Fruit fly (Drosophila melanogaster) whole organism: ENCODE data around the gene CG2006.

Experiments
- CG8478 ChIP-seq: fragments of >200 bp; optimal IDR thresholded peaks from 2 replicates; lab custom pipeline; 2018; ENCODE audit warnings: inconsistent platforms
- Dll ChIP-seq: fragments of >200 bp; optimal IDR thresholded peaks from 2 replicates; lab custom pipeline; 2017
- EcR ChIP-seq, 2 experiments: fragments of >200 bp; optimal IDR thresholded peaks; 2 replicates each; lab custom pipeline; 2017; ENCODE audit warnings: missing biosample characterization in 2 of 2, missing genetic modification characterization in 2 of 2, missing genetic modification reagents in 2 of 2
- pan ChIP-seq: fragments of >200 bp; optimal IDR thresholded peaks from 2 replicates; lab custom pipeline; 2017
- psq ChIP-seq: fragments of >200 bp; optimal IDR thresholded peaks from 2 replicates; lab custom pipeline; 2017
- usp ChIP-seq: fragments of >200 bp; optimal IDR thresholded peaks from 2 replicates; lab custom pipeline; 2017; ENCODE audit warnings: missing biosample characterization, missing genetic modification characterization, mixed read lengths

The CG2006 gene

dm6 chr3R:29493242-29493944, 4.1 kb downstream of the CG2006 start, which contains the start of the genes CG2310 and Diedel:
Gene CG2310 (minus strand): TSS chr3R:29493518.
Gene Diedel (plus strand): TSS chr3R:29493852.
- TF ChIP-seq CG8478 (no peak), usp (GFP tag; lab: Kevin White, UChicago) (no peak), pan (lab: Kevin White, UChicago) (no peak), psq (lab: Kevin White, UChicago) (no peak), EcR (GFP tag; optimal IDR thresholded peaks at IDR 0.05; lab: Kevin White, UChicago) (no peak), Dll (no peak)

DNA sequence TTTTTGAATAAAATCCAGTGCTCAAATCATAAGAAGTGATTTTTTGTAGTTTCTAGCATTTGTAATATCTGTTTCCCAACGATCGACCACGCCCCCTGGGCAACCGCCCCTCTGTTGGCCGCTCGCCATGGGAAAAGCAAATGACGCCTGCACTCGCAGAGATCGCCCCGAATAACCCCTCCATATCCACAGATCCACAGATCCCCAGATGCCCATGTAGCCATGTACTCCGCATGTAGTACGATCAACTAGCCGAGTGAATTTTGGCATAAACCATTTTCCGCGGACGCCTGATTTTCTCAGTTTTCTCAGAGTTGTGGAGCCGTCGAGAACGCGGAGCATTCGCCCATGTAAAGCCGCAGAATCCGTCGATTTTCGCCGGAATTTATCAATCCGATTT, 5.2 kb downstream of the CG2006 start, which contains the start of gene FipoQ:
Gene FipoQ (plus strand): TSS at position 301 of the 400 bp plus-strand sequence.
- no peak for TF ChIP-seq Dll
- no peak for TF ChIP-seq usp (GFP tag; lab: Kevin White, UChicago)
- TF ChIP-seq EcR (GFP tag; optimal IDR thresholded peaks at IDR 0.05; lab: Kevin White, UChicago), result no peak
- TF ChIP-seq pan (lab: Kevin White, UChicago), result no peak
- no peak for TF ChIP-seq psq (lab: Kevin White, UChicago)
- no peak for TF ChIP-seq CG8478

DNA sequence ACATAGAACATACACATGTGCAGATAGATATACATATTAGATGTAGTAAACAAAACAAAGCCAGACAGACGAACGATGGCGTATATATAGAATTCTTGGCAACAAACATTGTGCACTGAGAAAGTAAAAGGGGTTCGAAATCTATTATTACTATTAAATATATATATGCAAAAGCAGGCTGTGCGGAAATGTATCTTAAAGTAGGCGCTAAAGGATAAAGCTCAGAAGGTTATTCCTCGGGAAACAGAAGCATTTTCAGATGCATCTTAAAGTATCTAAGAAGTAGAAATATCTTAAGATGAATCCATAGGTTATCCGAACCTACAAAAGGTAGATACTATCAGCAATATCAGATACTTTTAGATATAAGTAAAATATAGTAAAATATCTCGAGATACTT, 6.5 kb downstream of the CG2006 start:
- TF ChIP-seq EcR (GFP tag; optimal IDR thresholded peaks at IDR 0.05; lab: Kevin White, UChicago) (no peak), pan (lab: Kevin White, UChicago) (no peak), CG8478 (no peak), Dll (no peak), psq (lab: Kevin White, UChicago) (no peak), usp (GFP tag; lab: Kevin White, UChicago) (no peak)

DNA sequence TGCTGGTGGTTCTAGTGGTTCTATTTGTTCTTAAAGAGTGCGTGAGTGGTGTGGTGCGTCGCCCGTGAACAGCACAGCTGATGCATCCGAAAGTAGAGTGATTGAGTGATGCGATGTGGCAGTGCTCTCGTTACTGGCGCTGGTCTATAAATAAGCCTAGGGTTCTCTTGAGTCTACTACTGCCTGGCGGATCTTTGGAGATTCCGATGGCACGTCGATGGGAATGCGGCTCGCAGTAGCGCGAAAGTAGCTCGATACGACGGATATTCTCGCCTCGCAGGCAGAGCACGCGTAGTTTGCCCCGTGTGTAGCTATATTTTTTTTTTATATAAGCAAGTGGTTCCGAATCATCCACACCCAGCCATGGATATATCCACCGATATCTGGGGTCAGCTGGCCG, 7.0 kb downstream of the CG2006 start:
- no peak for TF ChIP-seq psq (lab: Kevin White, UChicago)
- no peak for TF ChIP-seq pan (lab: Kevin White, UChicago)
- no peak for TF ChIP-seq CG8478

DNA sequence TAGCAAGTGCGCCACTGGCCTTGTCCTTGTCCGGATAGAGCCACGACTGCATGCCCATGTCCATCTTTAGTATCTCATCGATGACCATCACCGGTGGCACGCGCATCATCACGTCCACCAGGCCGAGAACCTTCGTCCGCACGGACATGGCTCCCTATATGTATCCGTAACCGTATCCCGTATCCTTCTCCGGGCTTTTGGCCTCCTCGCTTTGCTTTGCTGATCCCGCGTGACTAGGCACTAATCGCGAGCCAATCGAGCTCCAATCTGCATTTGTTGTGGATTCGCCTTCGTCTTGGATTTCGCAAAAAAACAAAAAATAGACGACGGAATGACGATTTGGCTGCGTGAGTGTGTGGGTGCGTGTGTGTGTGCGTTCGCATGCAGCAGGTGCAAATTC, 13.7 kb downstream of the CG2006 start:
- TF ChIP-seq usp (GFP tag; lab: Kevin White, UChicago), result no peak
- no peak for TF ChIP-seq Dll
- TF ChIP-seq EcR (GFP tag; optimal IDR thresholded peaks at IDR 0.05; lab: Kevin White, UChicago), result no peak
- TF ChIP-seq psq (lab: Kevin White, UChicago), result no peak
- TF ChIP-seq pan (lab: Kevin White, UChicago), result no peak
- TF ChIP-seq CG8478, result no peak

dm6 chr3R:29503406-29504116, 14.3 kb downstream of the CG2006 start, which contains the start of gene Trc8:
Gene Trc8 (minus strand): TSS chr3R:29503797.
- no peak for TF ChIP-seq psq (lab: Kevin White, UChicago)
- no peak for TF ChIP-seq CG8478
- TF ChIP-seq usp (GFP tag; lab: Kevin White, UChicago), result no peak
- TF ChIP-seq pan (lab: Kevin White, UChicago), result no peak
- no peak for TF ChIP-seq Dll
- no peak for TF ChIP-seq EcR (GFP tag; optimal IDR thresholded peaks at IDR 0.05; lab: Kevin White, UChicago)

dm6 chr3R:29506581-29506980, 17.3 kb downstream of the CG2006 start:
- no peak for TF ChIP-seq usp (GFP tag; lab: Kevin White, UChicago)
- TF ChIP-seq Dll, result peak; percentile 35
- TF ChIP-seq psq (lab: Kevin White, UChicago), result no peak
- TF ChIP-seq EcR (GFP tag; optimal IDR thresholded peaks at IDR 0.05; lab: Kevin White, UChicago), result no peak

dm6 chr3R:29508551-29509266, 19.4 kb downstream of the CG2006 start:
- no peak for TF ChIP-seq CG8478
- no peak for TF ChIP-seq EcR (GFP tag; optimal IDR thresholded peaks at IDR 0.05; lab: Kevin White, UChicago)

DNA sequence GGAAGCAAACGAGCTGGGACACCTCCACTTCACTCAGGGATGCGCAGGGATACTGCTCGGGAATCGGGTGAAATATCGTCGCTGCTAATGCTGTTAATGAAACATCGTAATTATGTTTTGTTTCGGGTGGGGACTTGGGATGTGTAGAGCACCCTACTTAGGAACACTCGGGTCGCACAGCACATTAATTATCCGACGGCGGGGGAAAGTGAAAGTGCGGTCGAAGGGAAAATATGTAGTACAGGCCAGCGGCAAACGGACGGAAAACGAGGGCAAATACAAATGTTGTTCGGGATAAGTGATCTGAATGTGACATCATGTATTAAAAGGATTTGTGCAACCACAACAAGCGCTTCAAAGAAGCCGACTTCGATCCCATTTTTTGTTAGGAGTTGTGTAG, 22.2 kb downstream of the CG2006 start:
- TF ChIP-seq EcR (GFP tag; optimal IDR thresholded peaks at IDR 0.05; lab: Kevin White, UChicago), result no peak
- no peak for TF ChIP-seq usp (GFP tag; lab: Kevin White, UChicago)
- no peak for TF ChIP-seq psq (lab: Kevin White, UChicago)
- TF ChIP-seq CG8478, result no peak
- no peak for TF ChIP-seq Dll
- TF ChIP-seq pan (lab: Kevin White, UChicago), result no peak

DNA sequence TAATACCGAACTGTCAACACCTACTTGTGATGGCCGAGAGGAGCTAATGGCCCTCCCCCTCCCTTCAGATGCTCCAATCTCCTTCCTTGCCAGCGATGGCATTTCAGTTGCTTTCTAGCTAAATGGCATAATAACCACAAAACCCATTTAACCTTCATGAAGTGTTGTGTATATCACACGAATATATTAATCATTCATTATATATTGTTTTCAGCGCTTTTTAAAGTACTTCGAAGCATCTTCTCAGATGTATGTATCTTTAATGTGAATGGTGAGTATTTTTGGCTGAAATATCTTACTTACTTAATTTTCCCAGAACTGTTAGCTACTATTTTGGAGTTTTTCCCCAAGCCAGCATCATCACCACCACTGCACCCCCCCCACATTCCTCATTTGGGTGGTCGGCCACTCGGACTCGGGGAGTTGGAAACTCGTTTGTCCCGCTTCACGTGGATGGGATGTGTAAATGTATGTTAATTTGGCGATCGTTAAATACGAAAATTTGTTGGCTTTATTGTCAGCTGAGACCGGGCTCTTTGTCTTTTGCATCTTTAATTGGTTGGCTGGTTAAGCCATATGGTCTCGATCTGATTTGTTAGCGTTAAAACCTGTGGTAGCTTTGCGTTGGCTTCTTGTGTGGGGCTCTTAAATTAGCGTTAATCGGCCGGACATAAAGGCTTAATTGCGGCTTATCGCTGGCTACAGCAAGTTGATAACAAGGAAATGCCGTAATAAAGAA, 23.2 kb downstream of the CG2006 start:
- TF ChIP-seq psq (lab: Kevin White, UChicago), result no peak

dm6 chr3R:29515417-29515816, 26.1 kb downstream of the CG2006 start, which contains the start of gene ND-20L:
Gene ND-20L (plus strand): TSS chr3R:29515717.
- TF ChIP-seq usp (GFP tag; lab: Kevin White, UChicago), result no peak
- no peak for TF ChIP-seq Dll
- TF ChIP-seq pan (lab: Kevin White, UChicago), result no peak
- no peak for TF ChIP-seq CG8478
- TF ChIP-seq EcR (GFP tag; optimal IDR thresholded peaks at IDR 0.05; lab: Kevin White, UChicago), result no peak
- TF ChIP-seq psq (lab: Kevin White, UChicago), result no peak
